Fruit fly (Drosophila melanogaster) whole organism, wandering third instar larva: Measurements from ENCODE around the gene CG1146.

ENCODE experiments used
- Abd-B ChIP-seq: fragments of >200 bp; optimal IDR thresholded peaks from 2 replicates; lab custom pipeline; 2017; ENCODE audit warnings: missing biosample characterization, missing genetic modification characterization
- CG32264 ChIP-seq: fragments of 200-800 bp; sonication (Bioruptor generic); optimal IDR thresholded peaks from 2 replicates; lab custom pipeline; 2016; ENCODE audit warnings: missing biosample characterization, missing genetic modification characterization
- CG9705 ChIP-seq: fragments of 200-800 bp; sonication (Bioruptor generic); optimal IDR thresholded peaks from 2 replicates; lab custom pipeline; 2018; ENCODE audit warnings: missing biosample characterization, mild to moderate bottlenecking, missing genetic modification characterization
- CrebA ChIP-seq: fragments of 200-800 bp; sonication (Bioruptor generic); optimal IDR thresholded peaks from 2 replicates; lab custom pipeline; 2016; ENCODE audit warnings: missing biosample characterization, mild to moderate bottlenecking, missing genetic modification characterization, borderline replicate concordance
- Dfd ChIP-seq: fragments of >200 bp; optimal IDR thresholded peaks from 2 replicates; lab custom pipeline; 2017; ENCODE audit warnings: missing biosample characterization, missing genetic modification characterization
- Dif ChIP-seq: fragments of 200-275, 200-300 bp; sonication (Bioruptor generic); optimal IDR thresholded peaks from 2 replicates; lab custom pipeline; 2018; ENCODE audit warnings: missing biosample characterization, missing genetic modification characterization; ENCODE audit not compliant: partially characterized antibody
- GATAd ChIP-seq: sonication (Bioruptor generic); optimal IDR thresholded peaks from 2 replicates; lab custom pipeline; 2016; ENCODE audit warnings: missing biosample characterization, missing genetic modification characterization
- HLH106 ChIP-seq: fragments of 200-800 bp; optimal IDR thresholded peaks from 3 replicates; lab custom pipeline; 2019; ENCODE audit warnings: missing biosample characterization, mild to moderate bottlenecking, missing genetic modification characterization, moderate library complexity
- Hnf4 ChIP-seq: fragments of 200-800 bp; sonication (Bioruptor generic); optimal IDR thresholded peaks from 2 replicates; lab custom pipeline; 2016; ENCODE audit warnings: missing biosample characterization, mild to moderate bottlenecking, missing genetic modification characterization
- Hr78 ChIP-seq: fragments of >200 bp; optimal IDR thresholded peaks from 2 replicates; lab custom pipeline; 2017; ENCODE audit warnings: missing biosample characterization, missing genetic modification characterization
- Hr83 ChIP-seq: fragments of 200-300 bp; sonication (Bioruptor generic); optimal IDR thresholded peaks from 2 replicates; lab custom pipeline; 2016; ENCODE audit warnings: missing biosample characterization, mild to moderate bottlenecking, missing genetic modification characterization, moderate library complexity; ENCODE audit not compliant: poor library complexity, severe bottlenecking
- Jra ChIP-seq: sonication (Bioruptor generic); optimal IDR thresholded peaks from 2 replicates; lab custom pipeline; 2016; ENCODE audit warnings: missing biosample characterization, missing genetic modification characterization
- Mio ChIP-seq: sonication (Bioruptor generic); optimal IDR thresholded peaks from 2 replicates; lab custom pipeline; 2016; ENCODE audit warnings: missing biosample characterization, missing genetic modification characterization
- Myc ChIP-seq: fragments of >200 bp; optimal IDR thresholded peaks from 2 replicates; lab custom pipeline; 2017
- N ChIP-seq: fragments of >200 bp; optimal IDR thresholded peaks from 2 replicates; lab custom pipeline; 2018; ENCODE audit warnings: missing biosample characterization, missing external identifiers, missing genetic modification characterization
- OdsH ChIP-seq: fragments of 200-800 bp; sonication (Bioruptor generic); optimal IDR thresholded peaks from 2 replicates; lab custom pipeline; 2016; ENCODE audit warnings: missing biosample characterization, mild to moderate bottlenecking, missing genetic modification characterization
- Rel ChIP-seq, 2 experiments: fragments of 200-800 bp; sonication (Bioruptor generic) in 1 of 2; optimal IDR thresholded peaks; 2 replicates in 1 of 2; 3 replicates in 1 of 2; lab custom pipeline; 2016 to 2019; ENCODE audit warnings: mild to moderate bottlenecking in 2 of 2, missing biosample characterization in 2 of 2, missing genetic modification characterization in 2 of 2, moderate library complexity in 1 of 2
- Sp1 ChIP-seq: fragments of 200-800 bp; sonication (Bioruptor generic); optimal IDR thresholded peaks from 3 replicates; lab custom pipeline; 2019; ENCODE audit warnings: missing biosample characterization, mild to moderate bottlenecking, missing genetic modification characterization, moderate library complexity
- Vsx2 ChIP-seq: fragments of 200-300, 225-300 bp; sonication (Bioruptor generic); optimal IDR thresholded peaks from 2 replicates; lab custom pipeline; 2018; ENCODE audit warnings: missing biosample characterization, missing genetic modification characterization; ENCODE audit not compliant: partially characterized antibody
- br ChIP-seq: fragments of 200-800 bp; sonication (Bioruptor generic); optimal IDR thresholded peaks from 2 replicates; lab custom pipeline; 2016; ENCODE audit warnings: missing biosample characterization, missing genetic modification characterization
- brk ChIP-seq: fragments of 200-800 bp; sonication (Bioruptor generic); optimal IDR thresholded peaks from 2 replicates; lab custom pipeline; 2016; ENCODE audit warnings: missing biosample characterization, mild to moderate bottlenecking, missing genetic modification characterization
- dl ChIP-seq, 2 experiments: fragments of 175-275, 200-275 bp in 1 of 2; fragments of 200-275 bp in 1 of 2; sonication (Bioruptor generic); optimal IDR thresholded peaks; lab custom pipeline; 2018; ENCODE audit warnings: mild to moderate bottlenecking in 2 of 2, missing biosample characterization in 2 of 2, missing genetic modification characterization in 2 of 2, moderate library complexity in 2 of 2; ENCODE audit not compliant: partially characterized antibody in 2 of 2, insufficient read depth in 1 of 2
- dmrt93B ChIP-seq: fragments of 200-800 bp; sonication (Bioruptor generic); optimal IDR thresholded peaks from 2 replicates; lab custom pipeline; 2018; ENCODE audit warnings: missing biosample characterization, mild to moderate bottlenecking, missing genetic modification characterization
- dsf ChIP-seq: sonication (Bioruptor generic); optimal IDR thresholded peaks from 2 replicates; lab custom pipeline; 2016; ENCODE audit warnings: missing biosample characterization, missing genetic modification characterization, borderline replicate concordance
- ey ChIP-seq: fragments of 200-800 bp; sonication (Bioruptor generic); optimal IDR thresholded peaks from 2 replicates; lab custom pipeline; 2016; ENCODE audit warnings: missing biosample characterization, missing genetic modification characterization
- foxo ChIP-seq, 2 experiments: fragments of 200-800 bp; sonication (Bioruptor generic); optimal IDR thresholded peaks; 2 replicates in 1 of 2; 3 replicates in 1 of 2; lab custom pipeline; 2016 to 2017; ENCODE audit warnings: missing biosample characterization in 2 of 2, missing genetic modification characterization in 2 of 2
- fru ChIP-seq: fragments of 200-800 bp; sonication (Bioruptor generic); optimal IDR thresholded peaks from 3 replicates; lab custom pipeline; 2016; ENCODE audit warnings: missing biosample characterization, mild to moderate bottlenecking, missing genetic modification characterization
- h ChIP-seq: fragments of 200-800 bp; sonication (Bioruptor generic); optimal IDR thresholded peaks from 3 replicates; lab custom pipeline; 2016; ENCODE audit warnings: missing biosample characterization, mild to moderate bottlenecking, missing genetic modification characterization
- jim ChIP-seq: fragments of 175-275, 200-325 bp; sonication (Bioruptor generic); optimal IDR thresholded peaks from 2 replicates; lab custom pipeline; 2016; ENCODE audit warnings: missing biosample characterization, mild to moderate bottlenecking, missing genetic modification characterization
- lola ChIP-seq: fragments of >200 bp; optimal IDR thresholded peaks from 2 replicates; lab custom pipeline; 2017; ENCODE audit warnings: missing biosample characterization, missing genetic modification characterization
- pan ChIP-seq: fragments of >200 bp; optimal IDR thresholded peaks from 2 replicates; lab custom pipeline; 2017
- psq ChIP-seq: fragments of 200-800 bp; sonication (Bioruptor generic); optimal IDR thresholded peaks from 3 replicates; lab custom pipeline; 2017; ENCODE audit warnings: missing biosample characterization, mild to moderate bottlenecking, missing genetic modification characterization, moderate library complexity
- rgr ChIP-seq: fragments of 200-800 bp; sonication (Bioruptor generic); optimal IDR thresholded peaks from 3 replicates; lab custom pipeline; 2016; ENCODE audit warnings: missing biosample characterization, mild to moderate bottlenecking, missing genetic modification characterization
- sage ChIP-seq: fragments of 200-800 bp; sonication (Bioruptor generic); optimal IDR thresholded peaks from 2 replicates; lab custom pipeline; 2016; ENCODE audit warnings: missing biosample characterization, mild to moderate bottlenecking, missing genetic modification characterization
- sv ChIP-seq: fragments of 200-800 bp; sonication (Bioruptor generic); optimal IDR thresholded peaks from 3 replicates; lab custom pipeline; 2016; ENCODE audit warnings: missing biosample characterization, missing genetic modification characterization
- tai ChIP-seq: sonication (Bioruptor generic); optimal IDR thresholded peaks from 2 replicates; lab custom pipeline; 2016; ENCODE audit warnings: missing biosample characterization, missing genetic modification characterization
- usp ChIP-seq: fragments of >200 bp; optimal IDR thresholded peaks from 2 replicates; lab custom pipeline; 2017; ENCODE audit warnings: missing biosample characterization, missing genetic modification characterization
- woc ChIP-seq: sonication (Bioruptor generic); optimal IDR thresholded peaks from 2 replicates; lab custom pipeline; 2016; ENCODE audit warnings: missing biosample characterization, mild to moderate bottlenecking, missing genetic modification characterization

Gene CG1146

DNA sequence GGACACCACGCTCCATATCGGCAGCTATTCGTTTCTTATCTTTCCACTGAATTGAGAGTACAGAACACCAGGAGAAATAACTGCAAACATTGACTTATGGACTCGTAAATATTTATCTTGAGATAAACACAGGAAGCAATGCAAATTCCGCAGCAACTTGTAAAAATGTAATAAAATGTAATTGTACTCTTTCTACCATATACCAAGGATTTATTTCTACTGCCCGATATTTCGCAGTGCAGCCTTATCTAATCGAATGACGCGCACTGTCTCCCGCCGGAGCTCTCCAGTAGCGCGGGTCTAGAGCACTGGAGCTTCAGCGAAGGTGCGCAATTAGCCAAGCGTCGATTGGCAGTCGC, 5.6 kb downstream of the CG1146 start (continued):
- TF ChIP-seq foxo (GFP tag; optimal IDR thresholded peaks at IDR 0.05; lab: Kevin White, UChicago) (peak; percentile 94 to 99), sv (GFP tag; lab: Kevin White, UChicago) (peak; percentile 57), psq (GFP tag; lab: Kevin White, UChicago) (peak; percentile 89)

DNA sequence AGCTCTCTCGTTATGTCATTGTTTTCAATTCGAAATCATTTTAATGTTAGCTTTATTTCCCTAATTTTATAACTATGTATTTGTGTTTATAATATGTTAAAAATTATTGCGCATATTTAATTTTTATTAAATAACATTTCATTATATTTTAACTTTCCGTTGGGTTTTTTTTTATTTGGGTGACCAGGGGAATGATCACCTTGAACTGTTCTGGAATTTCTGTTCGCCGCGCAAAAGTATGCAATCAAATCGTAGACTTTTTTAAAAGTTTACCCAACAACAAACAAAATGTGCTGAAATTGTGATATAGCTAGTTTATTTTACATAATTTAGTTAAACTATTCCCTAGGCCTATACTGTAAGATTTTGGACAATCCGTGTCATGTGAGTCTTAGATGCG, 10.5 kb downstream of the CG1146 start:
- TF ChIP-seq GATAd (GFP tag; lab: Kevin White, UChicago) (no peak), OdsH (GFP tag; lab: Kevin White, UChicago) (no peak), sage (GFP tag; lab: Kevin White, UChicago) (no peak), HLH106 (tag; lab: Kevin White, UChicago) (no peak), Myc (lab: Kevin White, UChicago) (peak; percentile 5)

- TF ChIP-seq dsf (no peak), Hr83 (GFP tag; lab: Kevin White, UChicago) (no peak), ey (GFP tag; lab: Kevin White, UChicago) (peak; percentile 48), brk (GFP tag; lab: Kevin White, UChicago) (peak; percentile 32), N (GFP tag; lab: Kevin White, UChicago) (no peak), Hnf4 (GFP tag; lab: Kevin White, UChicago) (peak; percentile 21), OdsH (GFP tag; lab: Kevin White, UChicago) (peak; percentile 58), Jra (GFP tag; lab: Kevin White, UChicago) (no peak), CG9705 (GFP tag; lab: Kevin White, UChicago) (no peak), tai (GFP tag; lab: Kevin White, UChicago) (no peak), GATAd (GFP tag; lab: Kevin White, UChicago) (no peak), HLH106 (tag; lab: Kevin White, UChicago) (peak; percentile 12), Sp1 (GFP tag; lab: Kevin White, UChicago) (no peak), Abd-B (GFP tag; lab: Kevin White, UChicago) (no peak), dmrt93B (no peak), CrebA (no peak), CG32264 (GFP tag; lab: Kevin White, UChicago) (no peak), sv (GFP tag; lab: Kevin White, UChicago) (peak; percentile 32), Dfd (GFP tag; lab: Kevin White, UChicago) (no peak), sage (GFP tag; lab: Kevin White, UChicago) (peak; percentile 14), Vsx2 (GFP tag; lab: Kevin White, UChicago) (no peak), Rel (GFP tag; optimal IDR thresholded peaks at IDR 0.05; lab: Kevin White, UChicago) (no peak), Rel (tag; optimal IDR thresholded peaks at IDR 0.05; lab: Kevin White, UChicago) (no peak), woc (GFP tag; lab: Kevin White, UChicago) (no peak), foxo (GFP tag; optimal IDR thresholded peaks at IDR 0.05; lab: Kevin White, UChicago) (peak in 1 of 2 experiments; percentile 54), Dif (GFP tag; lab: Kevin White, UChicago) (no peak), rgr (GFP tag; lab: Kevin White, UChicago) (peak; percentile 60), Mio (GFP tag; lab: Kevin White, UChicago) (no peak), lola (GFP tag; lab: Kevin White, UChicago) (no peak), Hr78 (GFP tag; lab: Kevin White, UChicago) (no peak), jim (GFP tag; lab: Kevin White, UChicago) (no peak), h (peak; percentile 60), br (peak; percentile 58), Myc (lab: Kevin White, UChicago) (no peak), dl (GFP tag; optimal IDR thresholded peaks at IDR 0.05; lab: Kevin White, UChicago; ENCODE audit: insufficient read depth in 1 of 2, partially characterized antibody in 2 of 2) (no peak), pan (lab: Kevin White, UChicago) (no peak), psq (GFP tag; lab: Kevin White, UChicago) (peak; percentile 48), usp (GFP tag; lab: Kevin White, UChicago) (no peak), fru (GFP tag; lab: Kevin White, UChicago) (peak; percentile 36)
These were observed 13.2 kb downstream of the CG1146 start for dm6 chr3L:2501764-2502163.
